Fruit fly (Drosophila melanogaster) whole organism, pupa: ENCODE measurements around the gene CG16753.

Experiments
- CG10348 ChIP-seq: fragments of 200-800 bp; sonication (Bioruptor generic); IDR thresholded peaks from 2 replicates; pipeline ENCODE4 v1.3.6; 2022; ENCODE audit warnings: missing biosample characterization, missing genetic modification characterization
- CG12605 ChIP-seq: fragments of 200-800 bp; sonication (Bioruptor generic); IDR thresholded peaks from 2 replicates; pipeline ENCODE4 v1.3.6; 2022; ENCODE audit warnings: missing biosample characterization, missing genetic modification characterization
- CG14655 ChIP-seq: fragments of 200-800 bp; sonication (Bioruptor generic); optimal IDR thresholded peaks from 3 replicates; lab custom pipeline; 2017; ENCODE audit warnings: mild to moderate bottlenecking, missing biosample characterization, missing genetic modification reagents, missing genetic modification characterization
- CG15710 ChIP-seq: fragments of 200-800 bp; sonication (Bioruptor generic); optimal IDR thresholded peaks from 2 replicates; lab custom pipeline; 2018; ENCODE audit warnings: missing biosample characterization, mild to moderate bottlenecking, missing genetic modification characterization, moderate library complexity
- CG17806 ChIP-seq: fragments of 200-800 bp; sonication (Bioruptor generic); optimal IDR thresholded peaks from 2 replicates; lab custom pipeline; 2018; ENCODE audit warnings: missing biosample characterization, mild to moderate bottlenecking, missing genetic modification characterization, moderate library complexity
- CG4496 ChIP-seq: fragments of 200-800 bp; sonication (Bioruptor generic); IDR thresholded peaks from 3 replicates; pipeline ENCODE4 v1.3.6; 2022; ENCODE audit warnings: missing biosample characterization, missing genetic modification characterization
- CG8301 ChIP-seq: fragments of 200-800 bp; sonication (Bioruptor generic); optimal IDR thresholded peaks from 2 replicates; lab custom pipeline; 2018; ENCODE audit warnings: missing biosample characterization, mild to moderate bottlenecking, missing genetic modification characterization
- EcR ChIP-seq: fragments of 200-800 bp; sonication (Bioruptor generic); optimal IDR thresholded peaks from 3 replicates; lab custom pipeline; 2019; ENCODE audit warnings: missing biosample characterization, missing genetic modification characterization, mild to moderate bottlenecking, moderate library complexity, missing genetic modification reagents
- Pif1B ChIP-seq: fragments of 200-800 bp; sonication (Bioruptor generic); optimal IDR thresholded peaks from 3 replicates; lab custom pipeline; 2016; ENCODE audit warnings: missing biosample characterization, missing genetic modification characterization
- fd96Ca ChIP-seq: fragments of 200-800 bp; sonication (Bioruptor generic); IDR thresholded peaks from 3 replicates; pipeline ENCODE4 v1.3.6; 2022; ENCODE audit warnings: missing biosample characterization, missing genetic modification characterization
- rn ChIP-seq: fragments of 200-800 bp; sonication (Bioruptor generic); IDR thresholded peaks from 2 replicates; pipeline ENCODE4 v1.3.6; 2022; ENCODE audit warnings: missing biosample characterization, missing genetic modification characterization

DNA sequence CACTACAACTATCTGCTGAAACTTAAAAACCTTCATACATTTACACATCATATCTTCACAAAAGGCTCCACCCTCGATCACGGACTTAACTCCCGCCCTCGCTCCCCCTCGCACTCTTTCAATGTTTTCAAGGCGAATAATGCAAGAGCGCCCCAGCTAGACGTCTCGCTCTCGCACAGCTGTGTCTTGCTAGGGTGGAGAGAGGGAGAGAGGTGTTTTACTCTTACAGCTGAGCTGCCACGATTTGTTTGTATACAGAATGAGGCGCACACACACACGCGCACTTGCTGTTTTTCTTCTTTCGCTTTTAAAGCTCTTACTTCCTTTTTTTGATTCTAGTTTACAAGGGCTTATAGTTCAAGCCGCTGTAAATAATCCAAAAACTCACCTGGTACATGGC, 14.9 kb downstream of the CG16753 start:
- TF ChIP-seq CG12605 (no peak), CG10348 (GFP tag; lab: Robert Waterston, UW) (no peak), CG4496 (GFP tag; lab: Robert Waterston, UW) (no peak), Pif1B (GFP tag; lab: Kevin White, UChicago) (no peak), CG8301 (tag; lab: Kevin White, UChicago) (no peak), CG15710 (tag; lab: Kevin White, UChicago) (no peak), CG17806 (tag; lab: Kevin White, UChicago) (no peak), CG14655 (GFP tag; lab: Kevin White, UChicago) (no peak), fd96Ca (no peak; the same call in 2 of the 3 replicates), rn (GFP tag; lab: Robert Waterston, UW) (no peak), EcR (GFP tag; lab: Kevin White, UChicago) (peak; percentile 4)
